Fruit fly (Drosophila melanogaster) whole organism, adult: ENCODE data around the gene APP-BP1.

ENCODE experiments used
- CG1620 ChIP-seq: fragments of 200-800 bp; sonication (Bioruptor generic); optimal IDR thresholded peaks from 2 replicates; lab custom pipeline; 2016; ENCODE audit warnings: missing biosample characterization, missing genetic modification characterization
- CG5204 ChIP-seq: fragments of 200-800 bp; sonication (Bioruptor generic); optimal IDR thresholded peaks from 2 replicates; lab custom pipeline; 2016; ENCODE audit warnings: missing biosample characterization, missing genetic modification characterization
- CG7101 ChIP-seq: fragments of 200-800 bp; sonication (Bioruptor generic); optimal IDR thresholded peaks from 2 replicates; lab custom pipeline; 2018; ENCODE audit warnings: missing biosample characterization, mild to moderate bottlenecking, missing genetic modification characterization, moderate library complexity
- cnc ChIP-seq, 2 experiments: fragments of >200 bp; optimal IDR thresholded peaks; 2 replicates each; lab custom pipeline; 2017

dm6 chr3L:11124439-11124838, 26.2 kb downstream of the APP-BP1 start:
- TF ChIP-seq CG7101 (tag; lab: Kevin White, UChicago) (no peak), CG1620 (GFP tag; lab: Kevin White, UChicago) (no peak), CG5204 (GFP tag; lab: Kevin White, UChicago) (no peak), cnc (optimal IDR thresholded peaks at IDR 0.05; lab: Kevin White, UChicago) (no peak)
